Worm (Caenorhabditis elegans) whole organism, early embryonic: Measurements from ENCODE around the gene Y108G3AL.2.
"Not testable (repeated sequence)": the region's sequence is repeated elsewhere in the genome, so short reads cannot be mapped to it uniquely, and the experiment has no call there.

Experiments used
- B0310.2 ChIP-seq: sonication (generic microtip); optimal IDR thresholded peaks from 2 replicates; lab custom pipeline; 2016; ENCODE audit warnings: mild to moderate bottlenecking, missing genetic modification characterization, missing compliant biosample characterization
- ama-1 ChIP-seq: fragments of 150-350 bp; optimal IDR thresholded peaks from 2 replicates; lab custom pipeline; 2014
- ceh-13 ChIP-seq: fragments of 200-800 bp; sonication (Bioruptor generic); optimal IDR thresholded peaks from 2 replicates; lab custom pipeline; 2018; ENCODE audit warnings: mild to moderate bottlenecking, missing genetic modification characterization, missing compliant biosample characterization
- ets-7 ChIP-seq: sonication (generic microtip); optimal IDR thresholded peaks from 2 replicates; lab custom pipeline; 2016; ENCODE audit warnings: missing genotype, missing genetic modification characterization, missing compliant biosample characterization
- hnd-1 ChIP-seq: sonication (generic microtip); optimal IDR thresholded peaks from 2 replicates; lab custom pipeline; 2016; ENCODE audit warnings: missing genetic modification characterization, missing compliant biosample characterization
- pes-1 ChIP-seq: fragments of 200-800 bp; sonication (Bioruptor generic); IDR thresholded peaks from 2 replicates; pipeline ENCODE4 v1.3.6; 2022; ENCODE audit warnings: missing genetic modification reagents, missing genetic modification characterization, missing compliant biosample characterization
- sea-1 ChIP-seq: fragments of 200-800 bp; sonication (Bioruptor generic); conservative IDR thresholded peaks from 2 replicates; pipeline ENCODE4 v1.3.6; 2022; ENCODE audit warnings: missing genetic modification characterization, missing compliant biosample characterization
- tra-4 ChIP-seq: sonication (generic microtip); optimal IDR thresholded peaks from 2 replicates; lab custom pipeline; 2017; ENCODE audit warnings: missing genetic modification characterization, missing compliant biosample characterization

ce11 chrV:212687-213086 is 45.9 kb downstream of the Y108G3AL.2 start, which contains the start of gene DC2.5:
- TF ChIP-seq ceh-13 (GFP tag; lab: Kevin White, UChicago); hnd-1 (tag; lab: Kevin White, UChicago); ets-7; B0310.2 (tag; lab: Kevin White, UChicago); tra-4 (tag; lab: Kevin White, UChicago); ama-1 (lab: Kevin White, UChicago); pes-1 (GFP tag; lab: Robert Waterston, UW); sea-1 (GFP tag; lab: Robert Waterston, UW): not testable (repeated sequence)
